Fruit fly (Drosophila melanogaster): ENCODE results near the gene Polr3D.

dm6 chr3L:18142969-18143368, 33.6 kb upstream of the Polr3D start:
- TF ChIP-seq h (optimal IDR thresholded peaks at IDR 0.05) = no peak
- no peak for TF ChIP-seq Myc (optimal IDR thresholded peaks at IDR 0.05)
- TF ChIP-seq insv (optimal IDR thresholded peaks at IDR 0.05) = no peak
- TF ChIP-seq psq (optimal IDR thresholded peaks at IDR 0.05) = no peak
- no peak for TF ChIP-seq Sin3A (optimal IDR thresholded peaks at IDR 0.05)
- no peak for TF ChIP-seq ttk (optimal IDR thresholded peaks at IDR 0.05)

Data from Kc167 (cell line).